Worm (Caenorhabditis elegans): ENCODE results near the gene klp-6.

ce11 chrIII:5085529-5085928 lies 54.8 kb downstream of the klp-6 start, which contains the start of gene cah-1:
- TF ChIP-seq ztf-23 (GFP tag; IDR thresholded peaks at IDR 0.05) (no peak), T22C8.4 (GFP tag; IDR thresholded peaks at IDR 0.05) (no peak), cog-1 (tag; optimal IDR thresholded peaks at IDR 0.05) (no peak), klf-2 (GFP tag; conservative IDR thresholded peaks at IDR 0.05) (no peak)
